Fruit fly (Drosophila melanogaster): ENCODE data around the gene frj.

The frj gene

DNA sequence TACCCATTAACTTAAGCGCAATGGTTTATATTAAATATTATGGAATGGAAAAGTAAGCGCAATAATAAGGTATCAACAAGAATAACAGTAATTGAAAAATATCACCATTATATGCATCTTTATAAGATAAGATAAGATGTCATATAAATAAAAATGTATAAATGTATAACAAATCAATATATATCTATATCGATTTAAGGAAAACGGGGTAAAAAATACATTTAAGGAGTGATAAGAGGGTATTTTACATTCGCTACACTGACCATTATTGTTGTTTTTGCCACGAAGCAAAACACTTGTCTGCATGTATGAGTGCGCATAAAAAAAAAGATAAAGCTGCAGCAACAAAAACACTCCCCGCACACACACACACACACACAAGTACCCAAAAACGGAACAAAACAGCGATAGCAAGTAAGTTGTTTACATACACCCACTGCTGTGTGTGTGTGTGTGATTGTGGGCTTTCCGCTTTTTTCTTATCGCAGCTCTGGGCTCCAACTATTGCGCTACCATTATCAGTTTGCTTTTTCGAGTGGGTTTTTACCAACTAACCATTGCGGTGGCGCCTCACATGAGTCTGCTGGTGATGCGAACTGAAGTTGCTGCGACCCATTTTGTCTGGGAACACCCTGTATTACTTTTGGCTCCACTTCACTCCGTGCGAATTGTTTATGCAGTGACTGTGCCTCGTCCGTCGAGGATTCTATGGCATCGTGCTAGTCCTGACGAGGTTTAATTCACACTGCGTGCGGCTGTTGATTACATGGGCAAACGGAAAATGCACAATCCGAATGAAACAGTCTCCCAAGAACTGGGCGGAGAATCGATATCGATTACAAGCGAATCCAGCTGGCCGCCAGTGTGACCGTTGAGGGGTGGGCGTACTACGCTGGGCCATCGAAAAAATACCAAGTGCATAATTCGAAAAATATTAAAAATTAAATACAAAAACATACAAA lies 17.5 kb downstream of the frj start, which contains the start of gene mmy:
Gene mmy (minus strand): TSS at position 829 of the 962 bp plus-strand sequence.
- no peak for TF ChIP-seq Dll (optimal IDR thresholded peaks at IDR 0.05)
- no peak for TF ChIP-seq psq (optimal IDR thresholded peaks at IDR 0.05)
- no peak for TF ChIP-seq CG8478 (optimal IDR thresholded peaks at IDR 0.05)
- peak; percentile 79 for TF ChIP-seq pan (optimal IDR thresholded peaks at IDR 0.05)

DNA sequence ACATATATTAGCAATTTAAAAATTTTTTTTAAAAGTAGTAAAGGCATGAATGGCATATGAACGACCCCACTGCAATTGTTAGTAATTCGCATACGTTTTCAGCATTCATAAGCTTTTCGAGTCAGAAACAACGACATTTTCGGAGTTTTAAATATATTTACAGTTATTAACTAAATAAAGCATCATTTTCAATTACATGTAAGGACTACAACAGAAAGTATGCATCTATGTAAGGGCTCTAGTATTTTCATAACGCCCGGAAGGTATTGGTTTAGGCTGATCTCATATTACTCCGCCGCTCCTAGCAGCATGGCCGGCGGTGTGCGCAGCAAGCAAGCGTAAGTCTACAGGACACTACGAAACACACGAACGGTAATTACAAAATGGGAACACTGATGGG lies 18.4 kb downstream of the frj start:
- TF ChIP-seq CG8478 (optimal IDR thresholded peaks at IDR 0.05) (no peak), usp (GFP tag; optimal IDR thresholded peaks at IDR 0.05) (no peak)

DNA sequence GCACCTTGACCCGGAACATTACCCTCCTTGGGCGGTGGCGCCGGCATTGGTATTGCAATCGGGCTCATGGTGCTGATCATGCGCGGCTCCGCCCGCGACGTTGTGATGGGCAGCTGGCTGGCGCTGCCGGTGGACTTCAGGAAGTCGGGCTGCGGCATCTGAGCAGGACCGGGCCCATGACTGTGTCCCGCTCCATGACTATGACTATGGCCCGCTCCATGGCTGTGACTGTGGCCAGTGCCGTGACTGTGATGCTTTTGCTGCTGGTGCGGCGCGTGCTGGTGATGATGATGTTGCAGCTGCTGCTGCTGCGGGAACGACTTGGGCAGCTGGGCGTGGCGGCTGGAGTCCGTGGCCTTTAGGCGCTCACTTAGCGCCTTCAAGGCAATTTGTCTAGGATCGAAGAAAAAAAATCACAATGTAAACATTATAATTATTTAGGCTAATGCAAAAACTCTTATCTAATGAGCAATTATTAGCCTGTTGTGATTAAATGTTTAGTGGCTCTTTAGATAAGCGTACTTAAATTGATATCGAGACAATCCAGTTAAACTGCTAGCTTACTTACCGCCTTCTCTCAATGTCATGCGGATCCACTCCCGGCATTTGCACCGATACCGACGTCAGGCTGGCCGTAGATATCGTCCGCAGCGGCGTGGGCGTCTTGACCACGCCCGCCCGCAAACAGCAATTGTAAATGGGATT lies 19.2 kb downstream of the frj start:
- TF ChIP-seq pan (optimal IDR thresholded peaks at IDR 0.05) (no peak), Dll (optimal IDR thresholded peaks at IDR 0.05) (no peak), CG8478 (optimal IDR thresholded peaks at IDR 0.05) (no peak)

DNA sequence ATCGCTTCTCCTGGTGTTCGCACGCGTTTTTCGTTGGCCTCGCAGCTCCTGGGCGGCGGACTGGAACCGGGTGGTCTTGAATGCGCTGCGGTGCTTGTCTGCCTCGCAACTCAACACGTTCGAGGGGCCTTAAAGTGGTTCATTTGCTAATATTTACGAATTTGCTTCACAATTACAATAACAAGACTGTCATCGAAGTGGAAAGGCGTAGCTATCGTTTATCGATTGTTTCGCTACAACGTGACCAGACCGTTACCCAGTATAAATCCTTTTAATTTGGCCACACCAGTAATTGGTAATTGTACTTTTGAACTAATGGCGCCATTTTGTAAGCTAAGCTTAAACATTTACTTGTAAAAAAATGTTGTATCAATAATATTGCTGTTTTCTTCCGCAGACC lies 20.9 kb downstream of the frj start, which contains the start of gene CG9536:
Gene CG9536 (minus strand): TSS at position 223 of the 400 bp plus-strand sequence.
- TF ChIP-seq Dll (optimal IDR thresholded peaks at IDR 0.05) (no peak), EcR (GFP tag; optimal IDR thresholded peaks at IDR 0.05) (no peak), usp (GFP tag; optimal IDR thresholded peaks at IDR 0.05) (no peak), CG8478 (optimal IDR thresholded peaks at IDR 0.05) (no peak), psq (optimal IDR thresholded peaks at IDR 0.05) (no peak), pan (optimal IDR thresholded peaks at IDR 0.05) (no peak)

DNA sequence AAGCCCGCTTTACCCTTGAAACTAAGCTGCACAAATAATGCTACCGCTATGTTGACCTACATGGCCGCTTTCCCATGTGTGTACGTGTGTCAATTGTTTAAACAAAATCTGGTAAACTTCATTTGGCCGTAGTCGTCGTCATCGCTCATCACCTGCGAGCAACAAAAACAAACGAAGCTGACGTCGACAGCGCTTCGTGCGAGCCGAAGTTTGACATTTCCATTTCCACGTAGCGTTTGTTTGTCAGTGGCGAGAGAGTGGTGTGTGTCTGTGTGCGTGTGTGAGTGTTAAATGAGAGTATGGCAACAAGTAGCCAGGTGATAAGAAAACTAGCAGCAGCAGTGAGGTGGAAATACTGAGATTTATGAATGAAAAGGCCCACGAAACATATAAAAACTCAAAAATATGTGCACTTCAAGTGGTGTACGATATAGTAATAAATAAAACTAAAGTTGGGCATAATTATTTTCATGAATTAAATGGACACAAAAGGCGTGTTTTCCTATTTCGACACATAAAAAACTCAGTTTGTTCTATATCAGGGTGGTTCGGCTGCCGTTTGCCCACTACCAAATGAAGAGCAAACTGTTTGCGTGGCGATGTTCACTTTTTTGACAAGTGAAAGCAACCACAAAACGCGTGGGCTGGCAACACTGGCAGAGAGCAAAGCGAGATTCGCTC lies 23.5 kb downstream of the frj start:
- TF ChIP-seq psq (optimal IDR thresholded peaks at IDR 0.05) = no peak
- TF ChIP-seq usp (GFP tag; optimal IDR thresholded peaks at IDR 0.05) = no peak
- TF ChIP-seq EcR (GFP tag; optimal IDR thresholded peaks at IDR 0.05) = no peak
- no peak for TF ChIP-seq CG8478 (optimal IDR thresholded peaks at IDR 0.05)
- TF ChIP-seq pan (optimal IDR thresholded peaks at IDR 0.05) = no peak
- no peak for TF ChIP-seq Dll (optimal IDR thresholded peaks at IDR 0.05)

DNA sequence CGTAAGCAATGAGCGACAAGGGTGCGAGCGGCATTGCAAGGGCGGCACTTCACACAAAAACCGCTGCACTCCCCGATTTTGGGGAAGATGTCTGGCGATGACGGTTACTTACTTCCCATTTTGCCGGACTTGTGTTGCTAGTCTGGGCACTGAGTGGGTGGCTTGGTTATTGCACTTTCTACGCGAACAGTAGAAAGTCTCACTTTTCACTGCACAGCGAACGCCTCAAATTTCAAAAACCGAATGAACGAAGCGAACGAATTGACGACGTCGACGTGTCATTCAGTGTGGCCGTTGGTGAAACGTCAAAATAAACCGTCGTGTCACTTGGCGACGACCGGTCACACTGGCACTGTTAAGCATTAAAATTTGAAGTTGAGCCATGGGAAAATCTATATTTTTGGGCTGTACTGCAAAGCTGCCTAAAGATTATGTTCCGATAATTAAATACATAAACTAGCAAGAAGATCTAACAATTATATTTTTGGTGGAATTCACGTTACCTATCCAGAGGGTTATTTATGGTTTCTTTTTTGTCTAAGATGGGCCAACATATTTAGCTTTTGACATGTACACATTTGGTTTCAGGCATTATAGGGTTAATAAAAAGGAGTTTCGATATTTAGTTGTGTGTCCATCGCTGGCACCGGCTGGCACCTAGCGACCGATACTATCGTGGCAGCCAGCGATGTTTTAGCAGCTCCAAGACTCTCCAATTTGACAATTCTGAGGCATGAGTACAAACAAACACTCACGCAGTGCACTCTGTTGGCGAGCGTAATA lies 24.6 kb downstream of the frj start, which contains the start of the genes Sec61alpha and Daxx:
Gene Sec61alpha (minus strand): TSS at position 364 of the 783 bp plus-strand sequence.
Gene Daxx (plus strand): TSS at position 718 of the 783 bp plus-strand sequence.
- TF ChIP-seq Dll (optimal IDR thresholded peaks at IDR 0.05) (no peak), EcR (GFP tag; optimal IDR thresholded peaks at IDR 0.05) (no peak), usp (GFP tag; optimal IDR thresholded peaks at IDR 0.05) (no peak), CG8478 (optimal IDR thresholded peaks at IDR 0.05) (no peak), pan (optimal IDR thresholded peaks at IDR 0.05) (no peak), psq (optimal IDR thresholded peaks at IDR 0.05) (no peak)

DNA sequence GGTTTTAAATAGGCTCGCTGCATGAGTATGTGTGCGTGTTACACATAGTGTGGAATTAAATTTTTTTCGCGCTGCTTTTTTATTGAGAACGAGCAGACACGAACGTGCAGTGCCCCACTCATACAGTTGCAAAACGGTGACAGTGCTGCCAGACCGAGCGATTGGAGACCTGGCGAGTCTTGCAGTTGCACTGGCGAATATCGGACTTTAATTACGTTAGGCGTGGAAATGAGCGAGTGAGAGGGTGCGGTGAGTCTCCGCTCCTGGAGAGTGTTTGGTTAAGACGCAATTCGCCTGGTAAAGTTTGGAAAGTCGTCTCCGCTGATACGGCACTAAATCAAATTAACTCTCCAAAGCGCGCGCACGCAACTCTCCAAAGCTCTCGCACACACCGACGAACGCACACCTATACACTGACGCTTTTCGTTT lies 25.5 kb downstream of the frj start:
- TF ChIP-seq EcR (GFP tag; optimal IDR thresholded peaks at IDR 0.05) = no peak
- TF ChIP-seq Dll (optimal IDR thresholded peaks at IDR 0.05) = no peak
- TF ChIP-seq psq (optimal IDR thresholded peaks at IDR 0.05) = no peak
- no peak for TF ChIP-seq usp (GFP tag; optimal IDR thresholded peaks at IDR 0.05)
- no peak for TF ChIP-seq pan (optimal IDR thresholded peaks at IDR 0.05)
- no peak for TF ChIP-seq CG8478 (optimal IDR thresholded peaks at IDR 0.05)

DNA sequence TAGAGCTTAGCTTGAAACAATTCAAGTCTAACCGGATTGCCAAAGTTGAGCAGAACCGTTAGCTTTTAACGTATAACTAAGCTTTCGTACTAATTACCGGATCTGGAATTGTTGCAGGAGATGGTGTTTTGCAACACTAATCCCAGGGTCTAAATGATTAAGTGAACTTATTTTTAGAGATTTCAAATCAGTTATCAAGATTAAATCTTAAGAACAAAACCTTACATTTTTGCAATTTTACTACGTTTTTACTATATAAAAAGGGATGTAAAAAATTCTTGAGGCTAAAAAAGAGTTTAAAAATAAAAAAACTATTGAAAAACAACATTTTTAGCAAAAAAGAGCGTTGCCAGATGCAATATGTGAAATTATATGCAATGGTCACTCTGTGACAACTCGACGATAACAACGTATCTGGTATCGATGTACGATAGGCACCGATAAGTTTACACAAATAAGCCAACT lies 32.9 kb downstream of the frj start, which contains the start of the genes KFase and epsilonCOP:
Gene KFase (minus strand): TSS at position 81 of the 465 bp plus-strand sequence.
Gene epsilonCOP (plus strand): TSS at position 415 of the 465 bp plus-strand sequence.
- TF ChIP-seq pan (optimal IDR thresholded peaks at IDR 0.05) (no peak), Dll (optimal IDR thresholded peaks at IDR 0.05) (no peak)

DNA sequence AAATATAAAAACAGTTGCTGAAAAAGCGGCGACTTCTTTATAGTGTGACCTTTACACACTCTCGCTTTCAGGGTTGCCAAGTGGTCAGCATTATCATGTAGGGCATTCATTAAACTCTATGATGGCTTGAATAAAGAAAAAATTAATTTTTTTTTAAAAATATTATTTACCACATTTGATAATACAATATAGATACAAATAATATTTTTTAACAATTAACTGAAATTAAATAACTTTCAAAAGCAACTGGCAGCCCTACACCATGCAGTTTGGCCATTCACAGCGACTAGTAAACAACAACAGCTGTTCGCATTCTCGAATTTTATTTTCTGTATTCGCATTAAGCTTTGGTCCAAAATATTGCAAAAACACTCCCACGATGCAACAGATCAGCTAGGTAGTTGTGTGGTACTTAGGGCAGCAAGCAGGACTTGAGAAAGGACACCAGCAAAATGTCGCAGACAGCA lies 35.0 kb downstream of the frj start, which contains the start of the genes Phf5a and CG31638:
Gene Phf5a (minus strand): TSS at position 61 of the 467 bp plus-strand sequence.
Gene CG31638 (plus strand): TSS at position 279 of the 467 bp plus-strand sequence.
- TF ChIP-seq CG8478 (optimal IDR thresholded peaks at IDR 0.05) = no peak
- no peak for TF ChIP-seq EcR (GFP tag; optimal IDR thresholded peaks at IDR 0.05)
- no peak for TF ChIP-seq Dll (optimal IDR thresholded peaks at IDR 0.05)
- TF ChIP-seq pan (optimal IDR thresholded peaks at IDR 0.05) = no peak

DNA sequence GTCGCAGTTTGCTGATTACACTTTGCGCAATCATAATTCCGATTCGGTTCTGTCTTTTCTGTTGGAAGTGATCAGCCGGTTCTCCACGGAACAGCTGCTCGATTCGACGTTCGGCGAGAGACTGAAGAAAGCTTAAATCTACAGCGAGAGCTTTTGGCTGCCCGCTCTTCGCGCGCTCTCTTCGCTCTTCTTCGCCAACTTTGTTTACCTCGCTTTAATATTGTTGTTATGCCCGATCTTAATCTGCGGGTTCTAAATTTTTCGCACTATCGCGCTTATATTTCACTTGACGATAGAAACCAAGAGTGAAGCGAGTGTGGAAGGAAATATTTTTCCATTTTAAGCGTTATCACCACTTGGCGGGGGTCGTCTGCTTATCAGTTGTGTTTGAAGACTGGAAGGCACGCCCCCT lies 38.6 kb downstream of the frj start, which contains the start of gene CG9547:
Gene CG9547 (minus strand): TSS at position 128 of the 412 bp plus-strand sequence.
- TF ChIP-seq EcR (GFP tag; optimal IDR thresholded peaks at IDR 0.05) (no peak), psq (optimal IDR thresholded peaks at IDR 0.05) (no peak), CG8478 (optimal IDR thresholded peaks at IDR 0.05) (no peak), pan (optimal IDR thresholded peaks at IDR 0.05) (no peak), usp (GFP tag; optimal IDR thresholded peaks at IDR 0.05) (no peak), Dll (optimal IDR thresholded peaks at IDR 0.05) (no peak)

DNA sequence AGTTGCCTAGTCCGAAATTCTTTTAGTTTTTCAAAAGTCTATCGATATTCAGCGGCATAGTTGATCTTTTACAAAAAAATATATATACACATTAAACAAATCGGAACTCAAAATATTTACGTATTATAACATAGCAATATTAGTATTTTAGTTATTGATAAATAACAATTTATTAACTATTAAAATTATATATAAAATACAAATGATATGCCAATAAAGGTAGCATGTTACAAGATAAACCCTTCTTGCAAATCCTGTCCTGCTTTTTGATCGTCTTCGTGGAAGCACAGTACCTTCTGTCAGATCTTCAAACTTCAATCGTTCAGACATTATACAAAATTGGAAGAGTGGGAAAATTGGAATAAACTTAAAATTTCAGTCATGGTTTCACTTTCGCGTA lies 40.9 kb downstream of the frj start, which contains the start of gene CG9550:
Gene CG9550 (plus strand): TSS at position 301 of the 400 bp plus-strand sequence.
- TF ChIP-seq EcR (GFP tag; optimal IDR thresholded peaks at IDR 0.05) (no peak), usp (GFP tag; optimal IDR thresholded peaks at IDR 0.05) (no peak), CG8478 (optimal IDR thresholded peaks at IDR 0.05) (no peak), pan (optimal IDR thresholded peaks at IDR 0.05) (no peak), psq (optimal IDR thresholded peaks at IDR 0.05) (no peak), Dll (optimal IDR thresholded peaks at IDR 0.05) (no peak)
